Fruit fly (Drosophila melanogaster) S2 (cell line): Measurements from ENCODE around the gene Jhbp3.

Source experiments
- CG8478 ChIP-seq: fragments of >200 bp; optimal IDR thresholded peaks from 2 replicates; lab custom pipeline; 2018
- CTCF ChIP-seq, 2 experiments: fragments of >200 bp; optimal IDR thresholded peaks; 2 replicates each; lab custom pipeline; 2018

DNA sequence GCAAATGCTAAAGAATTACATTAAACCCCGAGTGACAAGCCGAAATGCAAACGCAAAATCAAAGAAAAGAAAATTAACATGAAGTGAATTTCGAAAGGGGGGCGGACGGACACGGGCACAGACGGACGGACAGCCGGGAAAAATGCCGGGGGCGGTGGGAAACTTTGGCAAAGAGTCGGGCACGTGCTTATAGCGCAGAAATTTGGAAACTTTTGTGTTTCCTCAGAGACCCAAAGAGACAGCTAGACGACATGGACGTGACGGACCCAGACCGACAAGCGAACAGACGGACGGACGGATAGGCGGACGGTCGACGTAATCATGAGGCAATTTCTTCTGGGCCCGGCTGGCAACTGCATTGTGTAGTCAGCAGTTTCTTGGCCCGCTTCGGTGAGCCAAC is 43.7 kb upstream of the Jhbp3 start:
- TF ChIP-seq CG8478 (lab: Kevin White, UChicago) = no peak
- TF ChIP-seq CTCF (optimal IDR thresholded peaks at IDR 0.05; lab: Kevin White, UChicago) = no peak
